Fruit fly (Drosophila melanogaster): ENCODE data around the gene CG18599.

dm6 chr3R:18298900-18299321 lies 31.3 kb downstream of the CG18599 start, which contains the start of gene Dlc90F:
- TF ChIP-seq Abd-B (GFP tag; optimal IDR thresholded peaks at IDR 0.05) (no peak), dsf (GFP tag; optimal IDR thresholded peaks at IDR 0.05; ENCODE audit: borderline replicate concordance) (peak; percentile 58), psq (GFP tag; optimal IDR thresholded peaks at IDR 0.05) (peak; percentile 54)

Data from whole organism, wandering third instar larva.